4 fruit fly cellular contexts compared by ENCODE assay signal in genomic region chr3L:3515280-3516020, dm6.
TF ChIP-seq lines count a peak whose summit lies in the region.

Gene Eip63E (plus strand): TSS chr3L:3515751.

TF ChIP-seq in whole organism, adult, 20 proteins besides CTCF, POLR2A, EP300 and RAD21 (continued from another document):
- peak; percentile 29 for TF ChIP-seq CG12768 (GFP tag; optimal IDR thresholded peaks at IDR 0.05; lab: Kevin White, UChicago)
TF ChIP-seq in whole organism, adult: peak in this region for 8.

TF ChIP-seq in whole organism, embryonic, 481 proteins besides CTCF, POLR2A, EP300 and RAD21 (continued from another document and continues in another):
- TF ChIP-seq CG12391 (tag; optimal IDR thresholded peaks at IDR 0.05; lab: Kevin White, UChicago) (no peak), CG15514 (GFP tag; optimal IDR thresholded peaks at IDR 0.05; lab: Kevin White, UChicago) (peak; percentile 59), mam (GFP tag; optimal IDR thresholded peaks at IDR 0.05; lab: Kevin White, UChicago) (no peak), Meics (GFP tag; optimal IDR thresholded peaks at IDR 0.05; lab: Kevin White, UChicago) (peak; percentile 17), NFAT (GFP tag; IDR thresholded peaks at IDR 0.05; lab: Robert Waterston, UW) (no peak), CG8924 (tag; optimal IDR thresholded peaks at IDR 0.05; lab: Kevin White, UChicago) (peak; percentile 74), Blimp-1 (GFP tag; optimal IDR thresholded peaks at IDR 0.05; lab: Kevin White, UChicago) (no peak), Max (GFP tag; optimal IDR thresholded peaks at IDR 0.05; lab: Kevin White, UChicago) (peak; percentile 2), Sry-δ (GFP tag; optimal IDR thresholded peaks at IDR 0.05; lab: Kevin White, UChicago) (peak; percentile 22), Dad (GFP tag; optimal IDR thresholded peaks at IDR 0.05; lab: Kevin White, UChicago) (no peak), Myb (GFP tag; optimal IDR thresholded peaks at IDR 0.05; lab: Kevin White, UChicago) (peak; percentile 93), CG6791 (GFP tag; IDR thresholded peaks at IDR 0.05; lab: Robert Waterston, UW; ENCODE audit: partially characterized antibody) (peak; percentile 44; the same call in 2 of the 3 replicates), chm (GFP tag; IDR thresholded peaks at IDR 0.05; lab: Robert Waterston, UW) (peak; percentile 80), CG7271 (tag; optimal IDR thresholded peaks at IDR 0.05; lab: Kevin White, UChicago) (no peak), YL-1 (GFP tag; optimal IDR thresholded peaks at IDR 0.05; lab: Kevin White, UChicago) (peak; percentile 67), Optix (GFP tag; IDR thresholded peaks at IDR 0.05; lab: Robert Waterston, UW) (no peak), CG30403 (GFP tag; optimal IDR thresholded peaks at IDR 0.05; lab: Kevin White, UChicago) (no peak), CG11560 (tag; IDR thresholded peaks at IDR 0.05; lab: Robert Waterston, UW) (no peak), crp (GFP tag; optimal IDR thresholded peaks at IDR 0.05; lab: Kevin White, UChicago) (peak in 1 of 2 experiments; percentile 81), CG11456 (GFP tag; IDR thresholded peaks at IDR 0.05; lab: Robert Waterston, UW) (no peak), CG3407 (GFP tag; optimal IDR thresholded peaks at IDR 0.05; lab: Kevin White, UChicago) (no peak), CG10543 (GFP tag; optimal IDR thresholded peaks at IDR 0.05; lab: Kevin White, UChicago) (no peak), CG12236 (GFP tag; optimal IDR thresholded peaks at IDR 0.05; lab: Kevin White, UChicago) (no peak), CG6175 (GFP tag; IDR thresholded peaks at IDR 0.05; lab: Robert Waterston, UW) (no peak), Chrac-16 (GFP tag; optimal IDR thresholded peaks at IDR 0.05; lab: Kevin White, UChicago) (no peak), D19A (tag; optimal IDR thresholded peaks at IDR 0.05; lab: Kevin White, UChicago) (no peak), hth (optimal IDR thresholded peaks at IDR 0.05; lab: Kevin White, UChicago) (no peak), gce (GFP tag; IDR thresholded peaks at IDR 0.05; lab: Robert Waterston, UW) (0 out of 3 replicates have a peak, but pooled peaks have one; percentile 11), tup (GFP tag; optimal IDR thresholded peaks at IDR 0.05; lab: Kevin White, UChicago) (no peak), vnd (GFP tag; IDR thresholded peaks at IDR 0.05; lab: Robert Waterston, UW; ENCODE audit: partially characterized antibody) (peak; percentile 57; the same call in 2 of the 3 replicates), CG5953 (GFP tag; IDR thresholded peaks at IDR 0.05; lab: Robert Waterston, UW) (no peak), wek (GFP tag; optimal IDR thresholded peaks at IDR 0.05; lab: Kevin White, UChicago) (peak; percentile 15), CG7786 (GFP tag; optimal IDR thresholded peaks at IDR 0.05; lab: Kevin White, UChicago) (no peak), CG11398 (GFP tag; optimal IDR thresholded peaks at IDR 0.05; lab: Kevin White, UChicago) (no peak), Sry-β (GFP tag; optimal IDR thresholded peaks at IDR 0.05; lab: Kevin White, UChicago) (no peak), dysf (GFP tag; IDR thresholded peaks at IDR 0.05; lab: Robert Waterston, UW) (no peak; the same call in 2 of the 3 replicates), klu (GFP tag; IDR thresholded peaks at IDR 0.05; lab: Robert Waterston, UW) (no peak), twi (tag; optimal IDR thresholded peaks at IDR 0.05; lab: Kevin White, UChicago) (no peak), PHDP (tag; optimal IDR thresholded peaks at IDR 0.05; lab: Kevin White, UChicago) (no peak), CG9876 (GFP tag; optimal IDR thresholded peaks at IDR 0.05; lab: Kevin White, UChicago) (no peak), Jarid2 (GFP tag; optimal IDR thresholded peaks at IDR 0.05; lab: Kevin White, UChicago) (peak; percentile 90), CG11504 (tag; optimal IDR thresholded peaks at IDR 0.05; lab: Kevin White, UChicago) (peak; percentile 70), gcm (GFP tag; optimal IDR thresholded peaks at IDR 0.05; lab: Kevin White, UChicago) (no peak), dimm (GFP tag; IDR thresholded peaks at IDR 0.05; lab: Robert Waterston, UW) (no peak)

TF ChIP-seq in whole organism, prepupa, 60 proteins besides CTCF, POLR2A, EP300 and RAD21 (continued from another document):
- TF ChIP-seq topi (GFP tag; optimal IDR thresholded peaks at IDR 0.05; lab: Kevin White, UChicago) (peak; percentile 17), fd59A (GFP tag; optimal IDR thresholded peaks at IDR 0.05; lab: Kevin White, UChicago) (no peak), Ets21C (GFP tag; optimal IDR thresholded peaks at IDR 0.05; lab: Kevin White, UChicago) (no peak), Hr39 (GFP tag; optimal IDR thresholded peaks at IDR 0.05; lab: Kevin White, UChicago) (no peak), Met (GFP tag; optimal IDR thresholded peaks at IDR 0.05; lab: Kevin White, UChicago) (no peak), vri (GFP tag; optimal IDR thresholded peaks at IDR 0.05; lab: Kevin White, UChicago) (peak; percentile 23), CG31627 (GFP tag; optimal IDR thresholded peaks at IDR 0.05; lab: Kevin White, UChicago) (no peak), cyc (GFP tag; optimal IDR thresholded peaks at IDR 0.05; lab: Kevin White, UChicago) (no peak), Sox15 (GFP tag; optimal IDR thresholded peaks at IDR 0.05; lab: Kevin White, UChicago) (no peak), CG34406 (GFP tag; optimal IDR thresholded peaks at IDR 0.05; lab: Kevin White, UChicago) (no peak), acj6 (GFP tag; optimal IDR thresholded peaks at IDR 0.05; lab: Kevin White, UChicago) (no peak), dac (GFP tag; optimal IDR thresholded peaks at IDR 0.05; lab: Kevin White, UChicago) (no peak), CG15336 (GFP tag; IDR thresholded peaks at IDR 0.05; lab: Robert Waterston, UW) (0 out of 2 replicates have a peak, but pooled peaks have one; percentile 30), eg (GFP tag; IDR thresholded peaks at IDR 0.05; lab: Robert Waterston, UW) (0 out of 3 replicates have a peak, but pooled peaks have one; percentile 38), ss (GFP tag; optimal IDR thresholded peaks at IDR 0.05; lab: Kevin White, UChicago) (peak; percentile 53 to 57), spab (GFP tag; optimal IDR thresholded peaks at IDR 0.05; lab: Kevin White, UChicago) (peak; percentile 18), CG1621 (tag; optimal IDR thresholded peaks at IDR 0.05; lab: Kevin White, UChicago) (no peak), Eip75B (GFP tag; optimal IDR thresholded peaks at IDR 0.05; lab: Kevin White, UChicago) (no peak), OdsH (GFP tag; optimal IDR thresholded peaks at IDR 0.05; lab: Kevin White, UChicago) (no peak), Smox (GFP tag; optimal IDR thresholded peaks at IDR 0.05; lab: Kevin White, UChicago) (no peak), Ets96B (tag; optimal IDR thresholded peaks at IDR 0.05; lab: Kevin White, UChicago) (peak; percentile 13), CG11294 (GFP tag; IDR thresholded peaks at IDR 0.05; lab: Robert Waterston, UW) (no peak), CG6854 (GFP tag; optimal IDR thresholded peaks at IDR 0.05; lab: Kevin White, UChicago) (peak; percentile 81), CG6276 (GFP tag; optimal IDR thresholded peaks at IDR 0.05; lab: Kevin White, UChicago) (peak; percentile 41), CG4318 (GFP tag; optimal IDR thresholded peaks at IDR 0.05; lab: Kevin White, UChicago) (no peak), CG8119 (GFP tag; IDR thresholded peaks at IDR 0.05; lab: Robert Waterston, UW) (peak; percentile 51; the same call in 2 of the 3 replicates), Eip78C (GFP tag; lab: Kevin White, UChicago) (peak; percentile 19), Eip93F (GFP tag; optimal IDR thresholded peaks at IDR 0.05; lab: Kevin White, UChicago) (no peak), CG6163 (GFP tag; IDR thresholded peaks at IDR 0.05; lab: Robert Waterston, UW) (0 out of 3 replicates have a peak, but pooled peaks have one; percentile 50), CG3919 (GFP tag; optimal IDR thresholded peaks at IDR 0.05; lab: Kevin White, UChicago) (peak; percentile 45), lz (GFP tag; optimal IDR thresholded peaks at IDR 0.05; lab: Kevin White, UChicago) (no peak), salr (GFP tag; optimal IDR thresholded peaks at IDR 0.05; lab: Kevin White, UChicago) (no peak), Hr4 (GFP tag; optimal IDR thresholded peaks at IDR 0.05; lab: Kevin White, UChicago) (no peak), net (GFP tag; optimal IDR thresholded peaks at IDR 0.05; lab: Kevin White, UChicago) (peak; percentile 35), CG9139 (GFP tag; optimal IDR thresholded peaks at IDR 0.05; lab: Kevin White, UChicago) (peak; percentile 26), CG8632 (GFP tag; optimal IDR thresholded peaks at IDR 0.05; lab: Kevin White, UChicago) (no peak), CG8319 (GFP tag; optimal IDR thresholded peaks at IDR 0.05; lab: Kevin White, UChicago) (no peak), CG6808 (GFP tag; optimal IDR thresholded peaks at IDR 0.05; lab: Kevin White, UChicago) (peak; percentile 69), CG7368 (GFP tag; optimal IDR thresholded peaks at IDR 0.05; lab: Kevin White, UChicago) (peak; percentile 12), svp (GFP tag; lab: Kevin White, UChicago) (no peak)

TF ChIP-seq in whole organism, pupa, 21 proteins besides CTCF, POLR2A, EP300 and RAD21 (continued from another document):
- TF ChIP-seq Pif1A (GFP tag; optimal IDR thresholded peaks at IDR 0.05; lab: Kevin White, UChicago), result no peak
